Worm (Caenorhabditis elegans) whole organism, L2 larva: ENCODE data around the gene ZC443.3.

Experiments
- R02D3.7 ChIP-seq: fragments of 150-350 bp; optimal IDR thresholded peaks from 2 replicates; lab custom pipeline; 2014; ENCODE audit warnings: missing biosample characterization, missing genetic modification characterization
- aly-2 ChIP-seq: fragments of 150-350 bp; optimal IDR thresholded peaks from 2 replicates; lab custom pipeline; 2014; ENCODE audit warnings: missing biosample characterization, missing genetic modification characterization
- egl-27 ChIP-seq: sonication (generic microtip); optimal IDR thresholded peaks from 3 replicates; lab custom pipeline; 2017; ENCODE audit warnings: missing biosample characterization, missing genetic modification reagents, missing genetic modification characterization
- elt-3 ChIP-seq: sonication (generic microtip); optimal IDR thresholded peaks from 2 replicates; lab custom pipeline; 2017; ENCODE audit warnings: missing biosample characterization, missing genetic modification characterization
- nhr-21 ChIP-seq: fragments of 150-350 bp; optimal IDR thresholded peaks from 2 replicates; lab custom pipeline; 2014; ENCODE audit warnings: missing biosample characterization, missing genetic modification characterization
- nhr-25 ChIP-seq: fragments of 150-350 bp; sonication (generic microtip); optimal IDR thresholded peaks from 3 replicates; lab custom pipeline; 2014; ENCODE audit warnings: missing biosample characterization, missing genetic modification characterization
- snpc-4 ChIP-seq: fragments of 150-350 bp; optimal IDR thresholded peaks from 2 replicates; lab custom pipeline; 2014; ENCODE audit warnings: missing biosample characterization, missing genetic modification characterization
- ztf-1 ChIP-seq: fragments of 200-800 bp; sonication (Bioruptor generic); conservative IDR thresholded peaks from 2 replicates; pipeline ENCODE4 v1.3.6; 2022; ENCODE audit warnings: missing genetic modification characterization, missing compliant biosample characterization

ce11 chrV:12816672-12817071 lies 2.8 kb upstream of the ZC443.3 start:
- TF ChIP-seq aly-2 (no peak), nhr-25 (tag; lab: Kevin White, UChicago) (no peak), elt-3 (tag; lab: Kevin White, UChicago) (no peak), egl-27 (no peak), nhr-21 (no peak), snpc-4 (tag; lab: Kevin White, UChicago) (no peak), R02D3.7 (tag; lab: Kevin White, UChicago) (no peak), ztf-1 (GFP tag; lab: Robert Waterston, UW) (no peak)
